Fruit fly (Drosophila melanogaster) whole organism, embryonic: ENCODE measurements around the gene CG3546.
A peak's percentile ranks its signal among the peaks of the same experiment; 100 is the strongest.

ENCODE experiments used
- Abd-B ChIP-seq: fragments of 200-800 bp; sonication (Bioruptor generic); optimal IDR thresholded peaks from 2 replicates; lab custom pipeline; 2018; ENCODE audit warnings: missing biosample characterization, mild to moderate bottlenecking, missing genetic modification characterization, moderate library complexity
- Atf6 ChIP-seq: fragments of 200-800 bp; sonication (Bioruptor generic); IDR thresholded peaks from 2 replicates; pipeline ENCODE4 v1.3.6; 2022; ENCODE audit warnings: missing biosample characterization, missing genetic modification characterization
- B-H2 ChIP-seq: fragments of 200-800 bp; sonication (Bioruptor generic); optimal IDR thresholded peaks from 2 replicates; lab custom pipeline; 2018; ENCODE audit warnings: missing biosample characterization, mild to moderate bottlenecking, missing genetic modification characterization
- Bteb2 ChIP-seq: fragments of 200-800 bp; sonication (Bioruptor generic); optimal IDR thresholded peaks from 2 replicates; lab custom pipeline; 2016; ENCODE audit warnings: missing biosample characterization, missing genetic modification characterization
- CG10147 ChIP-seq: fragments of 200-800 bp; sonication (Bioruptor generic); optimal IDR thresholded peaks from 2 replicates; lab custom pipeline; 2019; ENCODE audit warnings: missing biosample characterization, mild to moderate bottlenecking, missing genetic modification characterization, moderate library complexity
- CG10543 ChIP-seq: fragments of 200-800 bp; sonication (Bioruptor generic); optimal IDR thresholded peaks from 3 replicates; lab custom pipeline; 2017; ENCODE audit warnings: missing biosample characterization, mild to moderate bottlenecking, missing genetic modification characterization, moderate library complexity
- CG11560 ChIP-seq: fragments of 200-800 bp; sonication (Bioruptor generic); IDR thresholded peaks from 3 replicates; pipeline ENCODE4 v1.3.6; 2022; ENCODE audit warnings: missing biosample characterization, missing genetic modification characterization
- CG11695 ChIP-seq: fragments of 200-800 bp; sonication (Bioruptor generic); IDR thresholded peaks from 3 replicates; pipeline ENCODE4 v1.3.6; 2022; ENCODE audit warnings: missing biosample characterization, missing genetic modification characterization
- CG12071 ChIP-seq: fragments of 200-800 bp; sonication (Bioruptor generic); optimal IDR thresholded peaks from 3 replicates; lab custom pipeline; 2018; ENCODE audit warnings: missing biosample characterization, mild to moderate bottlenecking, missing genetic modification characterization
- CG13624 ChIP-seq: fragments of 200-800 bp; sonication (Bioruptor generic); optimal IDR thresholded peaks from 2 replicates; lab custom pipeline; 2016; ENCODE audit warnings: missing biosample characterization, missing genetic modification characterization
- CG1603 ChIP-seq: fragments of 200-800 bp; sonication (Bioruptor generic); optimal IDR thresholded peaks from 2 replicates; lab custom pipeline; 2019; ENCODE audit warnings: missing biosample characterization, mild to moderate bottlenecking, missing genetic modification characterization, moderate library complexity
- CG1647 ChIP-seq: fragments of 200-800 bp; sonication (Bioruptor generic); optimal IDR thresholded peaks from 3 replicates; lab custom pipeline; 2016; ENCODE audit warnings: missing biosample characterization, missing genetic modification characterization
- CG16779 ChIP-seq: fragments of 200-800 bp; sonication (Bioruptor generic); IDR thresholded peaks from 2 replicates; pipeline ENCODE4 v1.3.6; 2022; ENCODE audit warnings: missing biosample characterization, missing genetic modification characterization
- CG17359 ChIP-seq: fragments of 200-800 bp; sonication (Bioruptor generic); optimal IDR thresholded peaks from 3 replicates; lab custom pipeline; 2018; ENCODE audit warnings: missing biosample characterization, mild to moderate bottlenecking, missing genetic modification characterization, moderate library complexity
- CG34224 ChIP-seq: fragments of 200-800 bp; sonication (Bioruptor generic); IDR thresholded peaks from 3 replicates; pipeline ENCODE4 v1.3.6; 2022; ENCODE audit warnings: missing biosample characterization, missing genetic modification characterization; ENCODE audit not compliant: partially characterized antibody
- CG4328 ChIP-seq: fragments of 200-800 bp; sonication (Bioruptor generic); optimal IDR thresholded peaks from 3 replicates; lab custom pipeline; 2017; ENCODE audit warnings: missing biosample characterization, missing genetic modification reagents, missing genetic modification characterization
- CG4730 ChIP-seq: fragments of 200-800 bp; sonication (Bioruptor generic); IDR thresholded peaks from 2 replicates; pipeline ENCODE4 v1.3.6; 2022; ENCODE audit warnings: missing biosample characterization, missing genetic modification characterization
- CG6254 ChIP-seq: fragments of 200-800 bp; sonication (Bioruptor generic); optimal IDR thresholded peaks from 3 replicates; lab custom pipeline; 2017; ENCODE audit warnings: mild to moderate bottlenecking, missing biosample characterization, missing genetic modification reagents, missing genetic modification characterization
- CG7839 ChIP-seq: fragments of 200-800 bp; sonication (Bioruptor generic); optimal IDR thresholded peaks from 3 replicates; lab custom pipeline; 2018; ENCODE audit warnings: missing biosample characterization, mild to moderate bottlenecking, missing genetic modification characterization, moderate library complexity
- CG8478 ChIP-seq: fragments of >200 bp; optimal IDR thresholded peaks from 2 replicates; lab custom pipeline; 2018
- Dfd ChIP-seq, 2 experiments: fragments of >200 bp; optimal IDR thresholded peaks; 2 replicates each; lab custom pipeline; 2017; ENCODE audit warnings: missing biosample characterization in 2 of 2, missing genetic modification characterization in 2 of 2
- Eip74EF ChIP-seq, 2 experiments: fragments of 200-800 bp in 1 of 2; fragments of >200 bp in 1 of 2; sonication (Bioruptor generic) in 1 of 2; optimal IDR thresholded peaks; 2 replicates each; lab custom pipeline; 2017 to 2019; ENCODE audit warnings: missing biosample characterization in 2 of 2, missing genetic modification characterization in 2 of 2, mild to moderate bottlenecking in 1 of 2, moderate library complexity in 1 of 2
- HLHmδ ChIP-seq: fragments of 200-800 bp; sonication (Bioruptor generic); optimal IDR thresholded peaks from 2 replicates; lab custom pipeline; 2018; ENCODE audit warnings: missing biosample characterization, mild to moderate bottlenecking, missing genetic modification characterization, moderate library complexity
- Hmr ChIP-seq: fragments of 200-800 bp; sonication (Bioruptor generic); optimal IDR thresholded peaks from 3 replicates; lab custom pipeline; 2017; ENCODE audit warnings: mild to moderate bottlenecking, missing biosample characterization, missing genetic modification reagents, missing genetic modification characterization
- Hr39 ChIP-seq: fragments of >200 bp; optimal IDR thresholded peaks from 2 replicates; lab custom pipeline; 2017
- Max ChIP-seq: fragments of 200-800 bp; sonication (Bioruptor generic); optimal IDR thresholded peaks from 2 replicates; lab custom pipeline; 2016; ENCODE audit warnings: missing biosample characterization, mild to moderate bottlenecking, missing genetic modification characterization
- NK7.1 ChIP-seq: fragments of 200-800 bp; sonication (Bioruptor generic); optimal IDR thresholded peaks from 3 replicates; lab custom pipeline; 2016; ENCODE audit warnings: missing biosample characterization, missing genetic modification characterization
- Ravus ChIP-seq: fragments of 200-800 bp; sonication (Bioruptor generic); IDR thresholded peaks from 2 replicates; pipeline ENCODE4 v1.3.6; 2022; ENCODE audit warnings: missing biosample characterization, missing genetic modification characterization
- Trl ChIP-seq, 3 experiments: fragments of >200 bp in 2 of 3; fragments of 200-800 bp in 1 of 3; sonication (Bioruptor generic) in 1 of 3; optimal IDR thresholded peaks; 2 replicates in 1 of 3; 3 replicates in 2 of 3; lab custom pipeline; 2016 to 2017; ENCODE audit warnings: missing biosample characterization in 1 of 3, missing genetic modification characterization in 1 of 3
- ato ChIP-seq: fragments of 200-800 bp; sonication (Bioruptor generic); IDR thresholded peaks from 2 replicates; pipeline ENCODE4 v1.3.6; 2022; ENCODE audit warnings: missing biosample characterization, missing genetic modification characterization; ENCODE audit not compliant: partially characterized antibody
- btn ChIP-seq: fragments of 200-800 bp; sonication (Bioruptor generic); optimal IDR thresholded peaks from 2 replicates; lab custom pipeline; 2016; ENCODE audit warnings: missing biosample characterization, missing genetic modification characterization
- cg ChIP-seq: fragments of 200-800 bp; sonication (Bioruptor generic); optimal IDR thresholded peaks from 3 replicates; lab custom pipeline; 2019; ENCODE audit warnings: missing biosample characterization, mild to moderate bottlenecking, missing genetic modification characterization, moderate library complexity
- ci ChIP-seq: fragments of 200-800 bp; sonication (Bioruptor generic); IDR thresholded peaks from 3 replicates; pipeline ENCODE4 v1.3.6; 2022; ENCODE audit warnings: missing biosample characterization, missing genetic modification characterization
- gce ChIP-seq: fragments of 200-800 bp; sonication (Bioruptor generic); IDR thresholded peaks from 3 replicates; pipeline ENCODE4 v1.3.6; 2022; ENCODE audit warnings: missing biosample characterization, missing genetic modification characterization
- gro ChIP-seq: fragments of 200-800 bp; sonication (Bioruptor generic); optimal IDR thresholded peaks from 2 replicates; lab custom pipeline; 2016; ENCODE audit warnings: missing biosample characterization, missing genetic modification characterization
- gsb-n ChIP-seq: fragments of 200-800 bp; sonication (Bioruptor generic); optimal IDR thresholded peaks from 3 replicates; lab custom pipeline; 2018; ENCODE audit warnings: missing biosample characterization, mild to moderate bottlenecking, missing genetic modification characterization
- hb ChIP-seq: fragments of 200-800 bp; sonication (Bioruptor generic); IDR thresholded peaks from 3 replicates; pipeline ENCODE4 v1.3.6; 2022; ENCODE audit warnings: missing biosample characterization, missing genetic modification characterization; ENCODE audit not compliant: partially characterized antibody
- inv ChIP-seq: fragments of 200-800 bp; sonication (Bioruptor generic); IDR thresholded peaks from 2 replicates; pipeline ENCODE4 v1.3.6; 2022; ENCODE audit warnings: missing biosample characterization, missing genetic modification characterization; ENCODE audit not compliant: partially characterized antibody
- jing ChIP-seq: fragments of 200-800 bp; sonication (Bioruptor generic); optimal IDR thresholded peaks from 2 replicates; lab custom pipeline; 2018; ENCODE audit warnings: missing biosample characterization, mild to moderate bottlenecking, missing genetic modification characterization
- jumu ChIP-seq: fragments of 200-800 bp; sonication (Bioruptor generic); optimal IDR thresholded peaks from 3 replicates; lab custom pipeline; 2016; ENCODE audit warnings: missing biosample characterization, missing genetic modification characterization
- knrl ChIP-seq: fragments of 200-800 bp; sonication (Bioruptor generic); IDR thresholded peaks from 3 replicates; pipeline ENCODE4 v1.3.6; 2022; ENCODE audit warnings: missing biosample characterization, missing genetic modification characterization; ENCODE audit not compliant: partially characterized antibody
- lov ChIP-seq, 2 experiments: fragments of 200-800 bp in 1 of 2; fragments of >200 bp in 1 of 2; sonication (Bioruptor generic) in 1 of 2; IDR thresholded peaks in 1 of 2; optimal IDR thresholded peaks in 1 of 2; 2 replicates in 1 of 2; 3 replicates in 1 of 2; pipeline versions ENCODE4 v1.3.6 to Lab custom; 2017 to 2022; ENCODE audit warnings: missing biosample characterization in 1 of 2, missing genetic modification characterization in 1 of 2
- pum ChIP-seq: fragments of 200-800 bp; sonication (Bioruptor generic); optimal IDR thresholded peaks from 2 replicates; lab custom pipeline; 2016; ENCODE audit warnings: missing biosample characterization, missing genetic modification characterization
- seq ChIP-seq: fragments of 200-800 bp; sonication (Bioruptor generic); IDR thresholded peaks from 2 replicates; pipeline ENCODE4 v1.3.6; 2022; ENCODE audit warnings: missing biosample characterization, missing genetic modification characterization
- sisA ChIP-seq: fragments of 200-800 bp; sonication (Bioruptor generic); IDR thresholded peaks from 2 replicates; pipeline ENCODE4 v1.3.6; 2022; ENCODE audit warnings: missing biosample characterization, missing genetic modification characterization
- sqz ChIP-seq: fragments of 200-800 bp; sonication (Bioruptor generic); optimal IDR thresholded peaks from 3 replicates; lab custom pipeline; 2018; ENCODE audit warnings: missing biosample characterization, mild to moderate bottlenecking, missing genetic modification characterization
- trh ChIP-seq: fragments of 200-800 bp; sonication (Bioruptor generic); optimal IDR thresholded peaks from 2 replicates; lab custom pipeline; 2016; ENCODE audit warnings: missing biosample characterization, missing genetic modification characterization
- wek ChIP-seq: fragments of 200-800 bp; sonication (Bioruptor generic); optimal IDR thresholded peaks from 3 replicates; lab custom pipeline; 2018; ENCODE audit warnings: missing biosample characterization, mild to moderate bottlenecking, missing genetic modification characterization, moderate library complexity

Gene CG3546

DNA sequence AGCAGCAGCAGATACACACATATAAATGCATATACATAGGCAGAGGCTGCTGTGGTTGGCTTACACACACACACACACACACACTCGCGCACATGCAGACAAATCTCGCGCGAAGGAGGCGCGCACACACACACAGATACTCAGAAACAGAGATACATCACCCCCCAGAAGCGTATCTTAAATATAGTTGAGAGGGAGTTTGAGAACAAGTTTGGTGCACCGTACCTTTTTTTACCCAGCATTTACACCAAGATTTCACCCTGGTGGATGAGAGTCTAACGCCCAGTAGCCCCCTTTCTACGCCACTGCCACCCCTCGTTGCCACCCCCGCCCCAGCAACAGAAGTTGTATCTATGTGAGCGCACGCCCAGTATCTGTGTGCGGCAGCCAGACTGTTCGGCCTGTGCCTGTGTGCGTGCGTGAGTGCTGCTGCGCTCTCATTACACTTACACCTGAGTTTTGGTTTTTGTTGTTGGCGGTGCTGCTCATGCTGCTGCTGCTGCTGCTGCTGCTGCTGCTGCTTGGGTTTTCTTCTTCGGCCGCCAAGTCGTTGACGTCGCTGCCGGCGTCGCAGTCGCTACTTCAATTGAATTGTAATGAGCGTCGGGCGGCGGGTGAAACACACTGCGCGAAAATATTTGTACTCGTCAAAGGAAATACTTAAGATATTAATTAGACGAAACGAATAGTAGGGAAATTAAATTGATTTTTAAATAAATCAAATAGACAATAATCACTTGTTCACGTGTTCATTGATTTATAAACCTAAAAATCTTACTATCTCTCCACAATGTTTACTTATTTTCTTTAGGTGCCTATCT is 32.3 kb downstream of the CG3546 start (continued):
- TF ChIP-seq Bteb2 (GFP tag; lab: Kevin White, UChicago) (peak; percentile 24), Max (GFP tag; lab: Kevin White, UChicago) (no peak), ato (GFP tag; lab: Robert Waterston, UW) (no peak), CG13624 (no peak), CG17359 (tag; lab: Kevin White, UChicago) (peak; percentile 81), Abd-B (GFP tag; lab: Kevin White, UChicago) (peak; percentile 85), seq (GFP tag; lab: Robert Waterston, UW) (peak; percentile 94), knrl (no peak), inv (no peak), CG34224 (no peak), CG1603 (tag; lab: Kevin White, UChicago) (peak; percentile 97), sisA (GFP tag; lab: Robert Waterston, UW) (peak; percentile 91), CG11560 (tag; lab: Robert Waterston, UW) (peak; percentile 69; the same call in 2 of the 3 replicates), CG7839 (peak; percentile 79), Ravus (GFP tag; lab: Robert Waterston, UW) (peak; percentile 72), lov (optimal IDR thresholded peaks at IDR 0.05; lab: Kevin White, UChicago) (no peak), lov (GFP tag; IDR thresholded peaks at IDR 0.05; lab: Robert Waterston, UW) (peak; percentile 94), Eip74EF (GFP tag; optimal IDR thresholded peaks at IDR 0.05; lab: Kevin White, UChicago) (no peak), CG8478 (lab: Kevin White, UChicago) (peak; percentile 67), Hmr (GFP tag; lab: Kevin White, UChicago) (peak; percentile 82), CG10147 (peak; percentile 51), hb (GFP tag; lab: Robert Waterston, UW) (no peak), gsb-n (tag; lab: Kevin White, UChicago) (peak; percentile 62), CG4730 (GFP tag; lab: Robert Waterston, UW) (peak; percentile 87), CG16779 (GFP tag; lab: Robert Waterston, UW) (peak; percentile 77), gce (GFP tag; lab: Robert Waterston, UW) (peak; percentile 88), Dfd (GFP tag; optimal IDR thresholded peaks at IDR 0.05; lab: Kevin White, UChicago) (no peak), pum (GFP tag; lab: Kevin White, UChicago) (peak; percentile 30), NK7.1 (GFP tag; lab: Kevin White, UChicago) (no peak), B-H2 (GFP tag; lab: Kevin White, UChicago) (no peak), CG1647 (GFP tag; lab: Kevin White, UChicago) (no peak), trh (GFP tag; lab: Kevin White, UChicago) (peak; percentile 39), CG4328 (GFP tag; lab: Kevin White, UChicago) (no peak), HLHmδ (GFP tag; lab: Kevin White, UChicago) (no peak), Trl (optimal IDR thresholded peaks at IDR 0.05; lab: Kevin White, UChicago) (peak; percentile 11 to 18), Trl (GFP tag; optimal IDR thresholded peaks at IDR 0.05; lab: Kevin White, UChicago) (peak; percentile 49), wek (GFP tag; lab: Kevin White, UChicago) (peak; percentile 23), CG12071 (GFP tag; lab: Kevin White, UChicago) (peak; percentile 69), ci (GFP tag; lab: Robert Waterston, UW) (peak; percentile 96), Hr39 (lab: Kevin White, UChicago) (no peak), CG10543 (no peak), cg (GFP tag; lab: Kevin White, UChicago) (peak; percentile 96), sqz (GFP tag; lab: Kevin White, UChicago) (peak; percentile 28), CG11695 (GFP tag; lab: Robert Waterston, UW) (peak; percentile 85), jing (GFP tag; lab: Kevin White, UChicago) (peak; percentile 90), Atf6 (GFP tag; lab: Robert Waterston, UW) (peak; percentile 81), jumu (GFP tag; lab: Kevin White, UChicago) (peak; percentile 67), CG6254 (GFP tag; lab: Kevin White, UChicago) (peak; percentile 56), gro (GFP tag; lab: Kevin White, UChicago) (no peak), btn (GFP tag; lab: Kevin White, UChicago) (no peak)
